Worm (Caenorhabditis elegans): Measurements from ENCODE around the gene nhr-211.

The nhr-211 gene

DNA sequence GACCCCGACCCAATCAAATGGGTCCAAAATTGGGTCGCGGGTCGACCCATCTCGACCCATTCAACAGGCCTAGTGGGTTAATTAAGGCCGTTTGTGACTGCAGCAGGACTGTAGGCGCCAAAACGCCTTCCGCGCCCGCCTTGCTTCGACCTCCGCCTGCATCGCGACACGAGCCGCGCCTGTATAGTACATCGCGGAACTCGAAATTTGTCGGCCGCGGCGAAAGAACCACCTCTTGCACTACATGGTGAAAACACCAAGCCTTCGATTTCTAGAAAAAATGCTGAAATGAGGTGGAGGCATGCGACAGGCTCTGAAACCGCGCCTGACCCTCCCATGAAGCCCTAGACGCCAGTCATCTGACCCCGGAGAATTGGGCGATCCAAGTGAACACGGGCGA is 1.2 kb downstream of the nhr-211 start:
- TF ChIP-seq lsy-2 (tag; optimal IDR thresholded peaks at IDR 0.05) (no peak), unc-55 (GFP tag; optimal IDR thresholded peaks at IDR 0.05) (no peak), lin-11 (tag; optimal IDR thresholded peaks at IDR 0.05) (no peak), nhr-6 (tag; optimal IDR thresholded peaks at IDR 0.05) (no peak), blmp-1 (tag; optimal IDR thresholded peaks at IDR 0.05; ENCODE audit: insufficient read depth) (no peak), aly-2 (tag; optimal IDR thresholded peaks at IDR 0.05) (no peak), nhr-12 (tag; optimal IDR thresholded peaks at IDR 0.05) (no peak), peb-1 (tag; optimal IDR thresholded peaks at IDR 0.05) (no peak), nhr-25 (tag; optimal IDR thresholded peaks at IDR 0.05) (no peak), nhr-23 (tag; optimal IDR thresholded peaks at IDR 0.05) (no peak), lin-39 (tag; optimal IDR thresholded peaks at IDR 0.05) (no peak), ceh-16 (tag; optimal IDR thresholded peaks at IDR 0.05) (no peak), ama-1 (optimal IDR thresholded peaks at IDR 0.05) (no peak)

- no peak for TF ChIP-seq lin-39 (tag; optimal IDR thresholded peaks at IDR 0.05)
- no peak for TF ChIP-seq blmp-1 (tag; optimal IDR thresholded peaks at IDR 0.05; ENCODE audit: insufficient read depth)
- TF ChIP-seq aly-2 (tag; optimal IDR thresholded peaks at IDR 0.05): no peak
- TF ChIP-seq elt-3 (tag; optimal IDR thresholded peaks at IDR 0.05): no peak
- TF ChIP-seq fos-1 (tag; optimal IDR thresholded peaks at IDR 0.05): peak; percentile 41
- TF ChIP-seq nhr-77 (tag; optimal IDR thresholded peaks at IDR 0.05): no peak
- no peak for TF ChIP-seq mab-5 (tag; optimal IDR thresholded peaks at IDR 0.05)
Measured at ce11 chrV:489320-489719, 2.5 kb downstream of the nhr-211 start, which contains the start of gene nhr-106. nhr-106 (plus strand) TSS chrV:489620.

ce11 chrV:491432-491831 is 4.6 kb downstream of the nhr-211 start, which contains the start of gene str-196:
str-196 (plus strand) TSS chrV:491732.
- TF ChIP-seq nhr-10 (tag; optimal IDR thresholded peaks at IDR 0.05) (no peak), nhr-12 (tag; optimal IDR thresholded peaks at IDR 0.05) (no peak), ztf-4 (tag; optimal IDR thresholded peaks at IDR 0.05) (no peak), ceh-16 (tag; optimal IDR thresholded peaks at IDR 0.05) (no peak), lin-11 (tag; optimal IDR thresholded peaks at IDR 0.05) (no peak), elt-1 (tag; optimal IDR thresholded peaks at IDR 0.05) (no peak), peb-1 (tag; optimal IDR thresholded peaks at IDR 0.05) (no peak), ztf-11 (tag; optimal IDR thresholded peaks at IDR 0.05) (no peak), mab-5 (tag; optimal IDR thresholded peaks at IDR 0.05) (no peak), sma-3 (GFP tag; optimal IDR thresholded peaks at IDR 0.05) (no peak), nhr-129 (tag; optimal IDR thresholded peaks at IDR 0.05) (no peak), dmd-4 (tag; optimal IDR thresholded peaks at IDR 0.05) (no peak), nhr-237 (tag; optimal IDR thresholded peaks at IDR 0.05) (no peak), nhr-23 (tag; optimal IDR thresholded peaks at IDR 0.05) (no peak), ama-1 (optimal IDR thresholded peaks at IDR 0.05) (no peak)

DNA sequence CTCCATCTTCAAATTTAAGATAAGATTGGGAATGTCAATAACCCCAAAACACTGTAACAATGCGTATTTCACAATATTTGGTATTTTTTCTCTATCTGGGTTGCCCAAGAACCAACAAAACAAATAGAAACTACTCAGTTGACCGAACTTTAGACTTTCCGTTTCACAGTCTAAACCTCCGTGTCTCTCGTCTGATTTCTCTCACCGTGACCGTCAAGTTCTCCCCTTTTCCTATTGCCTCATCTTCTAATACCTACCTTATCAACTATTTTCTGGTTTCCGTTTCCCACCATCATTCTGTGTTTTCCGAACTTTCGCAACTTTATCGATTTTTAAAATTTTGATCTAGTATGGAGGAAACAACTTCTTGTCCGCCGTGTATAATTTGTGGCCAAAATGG is 7.5 kb downstream of the nhr-211 start, which contains the start of gene nhr-131:
TSS of gene nhr-131 (plus strand) at position 87 of the 400 bp plus-strand sequence.
- TF ChIP-seq nhr-129 (tag; optimal IDR thresholded peaks at IDR 0.05): peak; percentile 48
- TF ChIP-seq alr-1 (tag; optimal IDR thresholded peaks at IDR 0.05): no peak
- peak; percentile 20 for TF ChIP-seq gmeb-1 (tag; optimal IDR thresholded peaks at IDR 0.05)
- peak; percentile 27 for TF ChIP-seq crh-2 (tag; optimal IDR thresholded peaks at IDR 0.05)
- TF ChIP-seq nhr-77 (tag; optimal IDR thresholded peaks at IDR 0.05): no peak
- peak; percentile 73 for TF ChIP-seq sma-9 (GFP tag; optimal IDR thresholded peaks at IDR 0.05)
- TF ChIP-seq sma-9 (tag; optimal IDR thresholded peaks at IDR 0.05): no peak
- TF ChIP-seq fos-1 (tag; optimal IDR thresholded peaks at IDR 0.05): peak; percentile 72

- TF ChIP-seq Y55F3AM.14 (GFP tag; optimal IDR thresholded peaks at IDR 0.05): no peak
- no peak for TF ChIP-seq egl-27 (tag; optimal IDR thresholded peaks at IDR 0.05)
- TF ChIP-seq sma-3 (GFP tag; optimal IDR thresholded peaks at IDR 0.05): no peak
- TF ChIP-seq peb-1 (tag; optimal IDR thresholded peaks at IDR 0.05): no peak
- TF ChIP-seq lin-13 (GFP tag; optimal IDR thresholded peaks at IDR 0.05): no peak
- no peak for TF ChIP-seq unc-62 (GFP tag; optimal IDR thresholded peaks at IDR 0.05)
- TF ChIP-seq zag-1 (tag; optimal IDR thresholded peaks at IDR 0.05): no peak
- no peak for TF ChIP-seq lin-11 (tag; optimal IDR thresholded peaks at IDR 0.05)
- no peak for TF ChIP-seq nhr-12 (tag; optimal IDR thresholded peaks at IDR 0.05)
Measured at ce11 chrV:497399-497798, 10.6 kb downstream of the nhr-211 start, which contains the start of gene T01G6.1. T01G6.1 (plus strand) TSS chrV:497699.

Measured in whole organism, L2 larva.